Worm (Caenorhabditis elegans) whole organism, early embryonic: ENCODE data around the gene Y67A10A.3.
"Not testable (repeated sequence)": the region's sequence is repeated elsewhere in the genome, so short reads cannot be mapped to it uniquely, and the experiment has no call there.

Source experiments
- B0310.2 ChIP-seq: sonication (generic microtip); optimal IDR thresholded peaks from 2 replicates; lab custom pipeline; 2016; ENCODE audit warnings: mild to moderate bottlenecking, missing genetic modification characterization, missing compliant biosample characterization
- aly-1 ChIP-seq: sonication (generic microtip); optimal IDR thresholded peaks from 2 replicates; lab custom pipeline; 2016; ENCODE audit warnings: missing genetic modification characterization, missing compliant biosample characterization
- ceh-13 ChIP-seq: fragments of 200-800 bp; sonication (Bioruptor generic); optimal IDR thresholded peaks from 2 replicates; lab custom pipeline; 2018; ENCODE audit warnings: mild to moderate bottlenecking, missing genetic modification characterization, missing compliant biosample characterization

DNA sequence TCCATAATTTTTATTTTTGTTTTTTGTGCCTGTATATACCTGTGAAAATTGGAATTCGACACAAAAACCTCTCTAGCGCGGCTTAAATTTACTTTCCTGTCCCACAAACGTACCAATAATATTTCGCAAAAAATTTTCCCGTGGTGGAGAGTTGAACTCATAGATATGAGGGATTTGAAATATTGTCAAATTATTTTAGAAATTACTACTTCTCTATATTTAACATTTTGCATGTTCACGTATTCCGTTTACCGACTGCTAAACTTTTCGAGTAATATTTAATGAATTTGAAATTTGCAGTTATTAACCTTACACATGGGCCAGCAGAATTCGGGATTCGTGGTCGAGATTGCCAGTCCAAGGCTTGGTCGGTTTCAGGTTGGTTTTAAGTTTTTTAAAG, 39.6 kb upstream of the Y67A10A.3 start, which contains the start of gene Y67A10A.7:
- not testable (repeated sequence) for TF ChIP-seq ceh-13; B0310.2 (tag; lab: Kevin White, UChicago); aly-1 (tag; lab: Kevin White, UChicago)
